Fruit fly (Drosophila melanogaster) whole organism, embryonic: Measurements from ENCODE around the gene Ltn1.

Source experiments
- Awh ChIP-seq: fragments of 200-800 bp; sonication (Bioruptor generic); IDR thresholded peaks from 2 replicates; pipeline ENCODE4, ENCODE4 v1.3.6; 2022; ENCODE audit warnings: missing biosample characterization, missing genetic modification characterization
- Bdp1 ChIP-seq: fragments of 200-800 bp; sonication (Bioruptor generic); optimal IDR thresholded peaks from 3 replicates; lab custom pipeline; 2016; ENCODE audit warnings: missing biosample characterization, missing genetic modification characterization
- CG1024 ChIP-seq: fragments of 200-800 bp; sonication (Bioruptor generic); IDR thresholded peaks from 2 replicates; pipeline ENCODE4 v1.3.6; 2022; ENCODE audit warnings: missing biosample characterization, missing genetic modification characterization
- CG11247 ChIP-seq: fragments of 200-800 bp; sonication (Bioruptor generic); IDR thresholded peaks from 2 replicates; pipeline ENCODE4 v1.3.6; 2022; ENCODE audit warnings: missing biosample characterization, missing genetic modification characterization
- CG12236 ChIP-seq: fragments of 200-800 bp; sonication (Bioruptor generic); optimal IDR thresholded peaks from 2 replicates; lab custom pipeline; 2016; ENCODE audit warnings: missing biosample characterization, missing genetic modification characterization
- CG13894 ChIP-seq: fragments of 200-800 bp; sonication (Bioruptor generic); optimal IDR thresholded peaks from 3 replicates; lab custom pipeline; 2018; ENCODE audit warnings: missing biosample characterization, mild to moderate bottlenecking, missing genetic modification characterization, moderate library complexity
- CG14860 ChIP-seq: fragments of 200-800 bp; sonication (Bioruptor generic); IDR thresholded peaks from 3 replicates; pipeline ENCODE4 v1.3.6; 2022; ENCODE audit warnings: missing biosample characterization, missing genetic modification characterization; ENCODE audit not compliant: partially characterized antibody
- CG15601 ChIP-seq: fragments of 200-800 bp; sonication (Bioruptor generic); optimal IDR thresholded peaks from 3 replicates; lab custom pipeline; 2019; ENCODE audit warnings: missing biosample characterization, mild to moderate bottlenecking, missing genetic modification characterization, moderate library complexity
- CG1603 ChIP-seq: fragments of 200-800 bp; sonication (Bioruptor generic); optimal IDR thresholded peaks from 2 replicates; lab custom pipeline; 2019; ENCODE audit warnings: missing biosample characterization, mild to moderate bottlenecking, missing genetic modification characterization, moderate library complexity
- CG1647 ChIP-seq: fragments of 200-800 bp; sonication (Bioruptor generic); optimal IDR thresholded peaks from 3 replicates; lab custom pipeline; 2016; ENCODE audit warnings: missing biosample characterization, missing genetic modification characterization
- CG16813 ChIP-seq: fragments of 200-800 bp; sonication (Bioruptor generic); IDR thresholded peaks from 3 replicates; pipeline ENCODE4 v1.3.6; 2022; ENCODE audit warnings: missing biosample characterization, missing genetic modification characterization; ENCODE audit not compliant: partially characterized antibody
- CG17359 ChIP-seq: fragments of 200-800 bp; sonication (Bioruptor generic); optimal IDR thresholded peaks from 3 replicates; lab custom pipeline; 2018; ENCODE audit warnings: missing biosample characterization, mild to moderate bottlenecking, missing genetic modification characterization, moderate library complexity
- CG31441 ChIP-seq: fragments of 200-800 bp; sonication (Bioruptor generic); IDR thresholded peaks from 2 replicates; pipeline ENCODE4 v1.3.6; 2022; ENCODE audit warnings: missing biosample characterization, missing genetic modification characterization
- CG32767 ChIP-seq: fragments of 200-800 bp; sonication (Bioruptor generic); IDR thresholded peaks from 2 replicates; pipeline ENCODE4 v1.3.6; 2022; ENCODE audit warnings: missing biosample characterization, missing genetic modification characterization
- CG5245 ChIP-seq: fragments of 200-800 bp; sonication (Bioruptor generic); optimal IDR thresholded peaks from 3 replicates; lab custom pipeline; 2016; ENCODE audit warnings: missing biosample characterization, missing genetic modification characterization
- CG6175 ChIP-seq: fragments of 200-800 bp; sonication (Bioruptor generic); IDR thresholded peaks from 3 replicates; pipeline ENCODE4 v1.3.6; 2022; ENCODE audit warnings: missing biosample characterization, missing genetic modification characterization
- CG6654 ChIP-seq: fragments of 200-800 bp; sonication (Bioruptor generic); optimal IDR thresholded peaks from 2 replicates; lab custom pipeline; 2017; ENCODE audit warnings: missing biosample characterization, mild to moderate bottlenecking, missing genetic modification characterization
- CG6813 ChIP-seq: fragments of 200-800 bp; sonication (Bioruptor generic); optimal IDR thresholded peaks from 2 replicates; lab custom pipeline; 2017; ENCODE audit warnings: missing biosample characterization, missing genetic modification characterization, mild to moderate bottlenecking, moderate library complexity, missing genetic modification reagents
- CG7357 ChIP-seq: fragments of 200-800 bp; sonication (Bioruptor generic); IDR thresholded peaks from 3 replicates; pipeline ENCODE4 v1.3.6; 2022; ENCODE audit warnings: missing biosample characterization, missing genetic modification characterization
- CG8359 ChIP-seq: fragments of 200-800 bp; sonication (Bioruptor generic); optimal IDR thresholded peaks from 2 replicates; lab custom pipeline; 2017; ENCODE audit warnings: missing biosample characterization, mild to moderate bottlenecking, missing genetic modification characterization, borderline replicate concordance
- CG8388 ChIP-seq: fragments of 200-800 bp; sonication (Bioruptor generic); optimal IDR thresholded peaks from 2 replicates; lab custom pipeline; 2019; ENCODE audit warnings: missing biosample characterization, mild to moderate bottlenecking, missing genetic modification characterization, moderate library complexity
- CTCF ChIP-seq: fragments of 200-800 bp; sonication (Bioruptor generic); optimal IDR thresholded peaks from 2 replicates; lab custom pipeline; 2017; ENCODE audit warnings: missing biosample characterization, mild to moderate bottlenecking, missing genetic modification characterization, moderate library complexity
- Chrac-16 ChIP-seq: fragments of 200-800 bp; sonication (Bioruptor generic); optimal IDR thresholded peaks from 3 replicates; lab custom pipeline; 2016; ENCODE audit warnings: missing biosample characterization, missing genetic modification characterization
- CoRest ChIP-seq: fragments of 200-800 bp; sonication (Bioruptor generic); optimal IDR thresholded peaks from 3 replicates; lab custom pipeline; 2018; ENCODE audit warnings: missing biosample characterization, mild to moderate bottlenecking, missing genetic modification characterization, moderate library complexity
- Eip74EF ChIP-seq, 2 experiments: fragments of 200-800 bp in 1 of 2; fragments of >200 bp in 1 of 2; sonication (Bioruptor generic) in 1 of 2; optimal IDR thresholded peaks; 2 replicates each; lab custom pipeline; 2017 to 2019; ENCODE audit warnings: missing biosample characterization in 2 of 2, missing genetic modification characterization in 2 of 2, mild to moderate bottlenecking in 1 of 2, moderate library complexity in 1 of 2
- Ets65A ChIP-seq: fragments of 200-800 bp; sonication (Bioruptor generic); peaks from one replicate; lab custom pipeline; 2016; ENCODE audit warnings: missing biosample characterization, missing genetic modification characterization
- Ets97D ChIP-seq: fragments of 200-800 bp; sonication (Bioruptor generic); optimal IDR thresholded peaks from 3 replicates; lab custom pipeline; 2016; ENCODE audit warnings: missing biosample characterization, missing genetic modification characterization
- Hand ChIP-seq: fragments of 200-800 bp; sonication (Bioruptor generic); optimal IDR thresholded peaks from 2 replicates; lab custom pipeline; 2017; ENCODE audit warnings: mild to moderate bottlenecking, missing biosample characterization, missing genetic modification reagents, missing genetic modification characterization
- Max ChIP-seq: fragments of 200-800 bp; sonication (Bioruptor generic); optimal IDR thresholded peaks from 2 replicates; lab custom pipeline; 2016; ENCODE audit warnings: missing biosample characterization, mild to moderate bottlenecking, missing genetic modification characterization
- Mrtf ChIP-seq: fragments of 200-800 bp; sonication (Bioruptor generic); IDR thresholded peaks from 3 replicates; pipeline ENCODE4 v1.3.6; 2022; ENCODE audit warnings: missing biosample characterization, missing genetic modification characterization
- Pdp1 ChIP-seq, 2 experiments: fragments of 200-800 bp; sonication (Bioruptor generic); optimal IDR thresholded peaks; 3 replicates each; lab custom pipeline; 2016; ENCODE audit warnings: missing biosample characterization in 2 of 2, missing genetic modification characterization in 2 of 2, mild to moderate bottlenecking in 1 of 2, moderate library complexity in 1 of 2
- TFAM ChIP-seq: fragments of 200-800 bp; sonication (Bioruptor generic); optimal IDR thresholded peaks from 2 replicates; lab custom pipeline; 2017; ENCODE audit warnings: missing biosample characterization, missing genetic modification characterization, inconsistent platforms
- bbx ChIP-seq: fragments of 200-800 bp; sonication (Bioruptor generic); IDR thresholded peaks from 2 replicates; pipeline ENCODE4 v1.3.6; 2022; ENCODE audit warnings: missing biosample characterization, missing genetic modification characterization; ENCODE audit not compliant: partially characterized antibody
- btn ChIP-seq: fragments of 200-800 bp; sonication (Bioruptor generic); optimal IDR thresholded peaks from 2 replicates; lab custom pipeline; 2016; ENCODE audit warnings: missing biosample characterization, missing genetic modification characterization
- corto ChIP-seq: fragments of 200-800 bp; sonication (Bioruptor generic); optimal IDR thresholded peaks from 2 replicates; lab custom pipeline; 2016; ENCODE audit warnings: missing biosample characterization, mild to moderate bottlenecking, missing genetic modification characterization, moderate library complexity
- dmrt99B ChIP-seq: fragments of 200-800 bp; sonication (Bioruptor generic); optimal IDR thresholded peaks from 2 replicates; lab custom pipeline; 2018; ENCODE audit warnings: missing biosample characterization, mild to moderate bottlenecking, missing genetic modification characterization, moderate library complexity
- ems ChIP-seq: fragments of 200-800 bp; sonication (Bioruptor generic); optimal IDR thresholded peaks from 3 replicates; lab custom pipeline; 2016; ENCODE audit warnings: missing biosample characterization, missing genetic modification characterization
- gcm2 ChIP-seq: fragments of 200-800 bp; sonication (Bioruptor generic); optimal IDR thresholded peaks from 2 replicates; lab custom pipeline; 2016; ENCODE audit warnings: missing biosample characterization, missing genetic modification characterization
- hbn ChIP-seq: fragments of 200-800 bp; sonication (Bioruptor generic); IDR thresholded peaks from 2 replicates; pipeline ENCODE4 v1.3.6; 2022; ENCODE audit warnings: missing biosample characterization, missing genetic modification characterization; ENCODE audit not compliant: partially characterized antibody
- jing ChIP-seq: fragments of 200-800 bp; sonication (Bioruptor generic); optimal IDR thresholded peaks from 2 replicates; lab custom pipeline; 2018; ENCODE audit warnings: missing biosample characterization, mild to moderate bottlenecking, missing genetic modification characterization
- lbe ChIP-seq: fragments of 200-800 bp; sonication (Bioruptor generic); optimal IDR thresholded peaks from 2 replicates; lab custom pipeline; 2016; ENCODE audit warnings: missing biosample characterization, mild to moderate bottlenecking, missing genetic modification characterization
- mirr ChIP-seq: fragments of 200-800 bp; sonication (Bioruptor generic); optimal IDR thresholded peaks from 3 replicates; lab custom pipeline; 2018; ENCODE audit warnings: missing biosample characterization, mild to moderate bottlenecking, missing genetic modification characterization
- nerfin-1 ChIP-seq: fragments of 200-800 bp; sonication (Bioruptor generic); optimal IDR thresholded peaks from 3 replicates; lab custom pipeline; 2019; ENCODE audit warnings: missing biosample characterization, mild to moderate bottlenecking, missing genetic modification characterization, moderate library complexity
- nmo ChIP-seq: fragments of 200-800 bp; sonication (Bioruptor generic); optimal IDR thresholded peaks from 2 replicates; lab custom pipeline; 2018; ENCODE audit warnings: missing biosample characterization, mild to moderate bottlenecking, missing genetic modification characterization, moderate library complexity
- oc ChIP-seq: fragments of 200-800 bp; sonication (Bioruptor generic); optimal IDR thresholded peaks from 2 replicates; lab custom pipeline; 2018; ENCODE audit warnings: missing biosample characterization, mild to moderate bottlenecking, missing genetic modification characterization, moderate library complexity
- stc ChIP-seq: fragments of 200-800 bp; sonication (Bioruptor generic); IDR thresholded peaks from 2 replicates; pipeline ENCODE4 v1.3.6; 2022; ENCODE audit warnings: missing biosample characterization, missing genetic modification characterization
- tgo ChIP-seq: fragments of 200-800 bp; sonication (Bioruptor generic); IDR thresholded peaks from 3 replicates; pipeline ENCODE4 v1.3.6; 2022; ENCODE audit warnings: missing biosample characterization, missing genetic modification characterization
- tin ChIP-seq: fragments of 200-800 bp; sonication (Bioruptor generic); optimal IDR thresholded peaks from 3 replicates; lab custom pipeline; 2016; ENCODE audit warnings: missing biosample characterization, missing genetic modification characterization
- tio ChIP-seq: fragments of 200-800 bp; sonication (Bioruptor generic); optimal IDR thresholded peaks from 2 replicates; lab custom pipeline; 2017; ENCODE audit warnings: missing biosample characterization, missing genetic modification characterization, inconsistent platforms
- z ChIP-seq: fragments of 200-800 bp; sonication (Bioruptor generic); IDR thresholded peaks from 3 replicates; pipeline ENCODE4 v1.3.6; 2022; ENCODE audit warnings: missing biosample characterization, missing genetic modification characterization

Gene Ltn1

DNA sequence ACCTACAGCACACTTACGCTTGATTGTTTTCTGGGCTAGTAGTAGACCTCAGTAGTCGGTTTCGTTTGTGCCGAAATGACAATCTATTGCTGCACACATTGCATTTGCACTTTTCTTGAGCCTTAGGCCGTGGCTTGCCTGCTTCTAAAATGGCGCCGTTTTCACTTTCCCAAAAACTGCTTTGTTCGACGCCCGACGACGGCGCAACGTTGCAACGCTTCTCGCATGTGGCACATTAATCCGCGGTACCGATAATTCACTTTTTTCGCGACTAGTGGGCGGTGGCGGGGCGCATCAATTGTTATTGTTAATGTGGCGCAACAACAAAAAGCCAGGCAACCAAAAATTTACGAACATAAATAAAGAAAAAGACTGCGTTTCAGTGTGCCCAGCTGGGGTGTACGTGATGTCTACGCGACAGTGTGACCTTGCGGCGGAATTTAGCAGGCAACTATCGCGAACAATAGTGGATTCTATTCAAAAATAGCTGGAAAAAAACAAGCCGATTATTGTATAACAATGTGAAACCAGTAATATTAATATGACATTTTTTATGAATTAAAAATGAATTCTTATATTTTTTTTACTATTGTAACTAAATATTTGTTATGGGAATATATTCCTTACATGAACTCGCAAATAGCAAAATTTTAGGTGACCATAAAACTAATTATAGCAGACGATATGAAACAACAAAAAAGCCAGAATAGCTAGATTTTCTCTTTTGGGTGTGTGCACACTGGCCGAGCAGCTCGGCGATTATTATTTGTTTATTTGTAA is 46.5 kb upstream of the Ltn1 start, which contains the start of the genes ash1 and Taf6 (continued):
- TF ChIP-seq nmo (GFP tag; lab: Kevin White, UChicago) (peak; percentile 85), CG12236 (no peak), nerfin-1 (peak; percentile 90), CG15601 (peak; percentile 59), Max (GFP tag; lab: Kevin White, UChicago) (peak; percentile 2), CG5245 (GFP tag; lab: Kevin White, UChicago) (no peak), Ets97D (GFP tag; lab: Kevin White, UChicago) (peak; percentile 20), gcm2 (GFP tag; lab: Kevin White, UChicago) (no peak), CoRest (peak; percentile 48), lbe (no peak), Hand (GFP tag; lab: Kevin White, UChicago) (no peak), CG6813 (GFP tag; lab: Kevin White, UChicago) (no peak), hbn (GFP tag; lab: Robert Waterston, UW) (peak; percentile 55; the same call in 1 of the 2 replicates), Awh (GFP tag; lab: Robert Waterston, UW) (no peak), tgo (GFP tag; lab: Robert Waterston, UW) (no peak), CG11247 (GFP tag; lab: Robert Waterston, UW) (no peak), CG16813 (GFP tag; lab: Robert Waterston, UW) (peak; percentile 75), jing (GFP tag; lab: Kevin White, UChicago) (no peak), CG1647 (GFP tag; lab: Kevin White, UChicago) (no peak), oc (tag; lab: Kevin White, UChicago) (no peak), dmrt99B (tag; lab: Kevin White, UChicago) (no peak), Chrac-16 (no peak), CG8359 (GFP tag; lab: Kevin White, UChicago) (no peak), TFAM (GFP tag; lab: Kevin White, UChicago) (no peak), CTCF (no peak), CG6175 (GFP tag; lab: Robert Waterston, UW) (no peak), Mrtf (GFP tag; lab: Robert Waterston, UW) (no peak), btn (no peak), CG7357 (GFP tag; lab: Robert Waterston, UW) (no peak), CG17359 (tag; lab: Kevin White, UChicago) (no peak), bbx (GFP tag; lab: Robert Waterston, UW) (0 out of 2 replicates have a peak, but pooled peaks have one; percentile 20), CG8388 (GFP tag; lab: Kevin White, UChicago) (no peak), Ets65A (GFP tag; lab: Kevin White, UChicago) (peak; percentile 59), CG6654 (GFP tag; lab: Kevin White, UChicago) (no peak), Eip74EF (GFP tag; optimal IDR thresholded peaks at IDR 0.05; lab: Kevin White, UChicago) (no peak), CG1603 (tag; lab: Kevin White, UChicago) (no peak), CG1024 (no peak), CG32767 (GFP tag; lab: Robert Waterston, UW) (no peak)

DNA sequence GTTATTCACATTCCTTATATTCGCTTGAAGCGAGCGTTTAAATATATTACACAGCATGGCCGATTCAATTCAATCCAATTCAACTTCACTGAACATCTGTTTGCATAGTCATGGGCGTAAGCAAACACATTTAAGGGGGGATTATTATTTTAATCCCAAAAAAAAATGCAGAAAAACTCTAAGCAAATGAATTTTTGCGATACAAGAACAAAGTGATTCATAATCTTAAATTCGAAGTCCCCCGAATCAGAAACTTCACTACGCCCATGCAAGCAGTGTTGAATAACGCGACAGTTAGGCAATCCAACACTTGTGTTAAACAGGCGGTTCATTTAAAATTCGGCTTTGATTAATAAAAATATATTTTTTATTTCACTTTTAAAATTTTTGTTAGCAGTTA is 38.3 kb upstream of the Ltn1 start, which contains the start of gene CG14100:
TSS of gene CG14100 (minus strand) at position 103 of the 400 bp plus-strand sequence.
- TF ChIP-seq CG31441 (GFP tag; lab: Robert Waterston, UW) = peak; percentile 100
- TF ChIP-seq Ets97D (GFP tag; lab: Kevin White, UChicago) = peak; percentile 98
- peak; percentile 100 for TF ChIP-seq mirr (GFP tag; lab: Kevin White, UChicago)
- peak; percentile 92 for TF ChIP-seq z
- TF ChIP-seq CG14860 (GFP tag; lab: Robert Waterston, UW) = no peak
- peak; percentile 100 for TF ChIP-seq stc (GFP tag; lab: Robert Waterston, UW)
- TF ChIP-seq corto (GFP tag; lab: Kevin White, UChicago) = peak; percentile 100
- TF ChIP-seq tio (GFP tag; lab: Kevin White, UChicago) = peak; percentile 100
- peak; percentile 100 for TF ChIP-seq CG13894 (tag; lab: Kevin White, UChicago)
- peak; percentile 100 for TF ChIP-seq Pdp1 (GFP tag; optimal IDR thresholded peaks at IDR 0.05; lab: Kevin White, UChicago)
- peak; percentile 100 for TF ChIP-seq ems
- peak; percentile 100 for TF ChIP-seq CG6175 (GFP tag; lab: Robert Waterston, UW)
- TF ChIP-seq Bdp1 = peak; percentile 98
- peak; percentile 100 for TF ChIP-seq CG17359 (tag; lab: Kevin White, UChicago)
- TF ChIP-seq tin (GFP tag; lab: Kevin White, UChicago) = peak; percentile 100
